Fruit fly (Drosophila melanogaster): ENCODE data around the gene Tengl2.
A peak's percentile ranks its signal among the peaks of the same experiment; 100 is the strongest.

Tengl2 gene

dm6 chr2L:2200136-2201036 is 38.8 kb downstream of the Tengl2 start (continued):
- TF ChIP-seq fd85E (GFP tag; optimal IDR thresholded peaks at IDR 0.05) (no peak), Lpt (GFP tag; optimal IDR thresholded peaks at IDR 0.05) (peak; percentile 86), CG9139 (GFP tag; optimal IDR thresholded peaks at IDR 0.05) (no peak), CG32006 (GFP tag; optimal IDR thresholded peaks at IDR 0.05) (no peak), ss (GFP tag; optimal IDR thresholded peaks at IDR 0.05) (peak in 1 of 2 experiments; percentile 31), cyc (GFP tag; optimal IDR thresholded peaks at IDR 0.05) (no peak), fkh (GFP tag; optimal IDR thresholded peaks at IDR 0.05) (peak; percentile 22), Smox (GFP tag; optimal IDR thresholded peaks at IDR 0.05) (no peak)

dm6 chr2L:2199433-2199796 is 39.8 kb downstream of the Tengl2 start:
- TF ChIP-seq Lpt (GFP tag; optimal IDR thresholded peaks at IDR 0.05) (no peak), fkh (GFP tag; optimal IDR thresholded peaks at IDR 0.05) (no peak), dsx (GFP tag; optimal IDR thresholded peaks at IDR 0.05; ENCODE audit: poor library complexity, severe bottlenecking) (no peak), Met (GFP tag; optimal IDR thresholded peaks at IDR 0.05) (no peak)

- TF ChIP-seq CG15336 (GFP tag; IDR thresholded peaks at IDR 0.05) (no peak), cyc (GFP tag; optimal IDR thresholded peaks at IDR 0.05) (peak; percentile 99), CG6163 (GFP tag; IDR thresholded peaks at IDR 0.05) (no peak), dac (GFP tag; optimal IDR thresholded peaks at IDR 0.05) (peak; percentile 92), Eip93F (GFP tag; optimal IDR thresholded peaks at IDR 0.05) (no peak), CG7368 (GFP tag; optimal IDR thresholded peaks at IDR 0.05) (peak; percentile 94), OdsH (GFP tag; optimal IDR thresholded peaks at IDR 0.05) (peak; percentile 98), dsx (GFP tag; optimal IDR thresholded peaks at IDR 0.05; ENCODE audit: poor library complexity, severe bottlenecking) (peak; percentile 94), Sox15 (GFP tag; optimal IDR thresholded peaks at IDR 0.05) (peak; percentile 98), Blimp-1 (GFP tag; optimal IDR thresholded peaks at IDR 0.05) (peak; percentile 90), CG8632 (GFP tag; optimal IDR thresholded peaks at IDR 0.05) (peak; percentile 97), CG11762 (GFP tag; optimal IDR thresholded peaks at IDR 0.05; ENCODE audit: insufficient read depth) (peak; percentile 98), CG9139 (GFP tag; optimal IDR thresholded peaks at IDR 0.05) (peak; percentile 90), Hr38 (GFP tag; optimal IDR thresholded peaks at IDR 0.05) (peak; percentile 51), CG4318 (GFP tag; optimal IDR thresholded peaks at IDR 0.05) (peak; percentile 95), Lpt (GFP tag; optimal IDR thresholded peaks at IDR 0.05) (peak; percentile 97), vri (GFP tag; optimal IDR thresholded peaks at IDR 0.05) (peak; percentile 100), fkh (GFP tag; optimal IDR thresholded peaks at IDR 0.05) (peak; percentile 79), Ets21C (GFP tag; optimal IDR thresholded peaks at IDR 0.05) (peak; percentile 98), salr (GFP tag; optimal IDR thresholded peaks at IDR 0.05) (peak; percentile 94 to 98), spab (GFP tag; optimal IDR thresholded peaks at IDR 0.05) (peak; percentile 96), Sox14 (GFP tag; optimal IDR thresholded peaks at IDR 0.05) (peak; percentile 99), ss (GFP tag; optimal IDR thresholded peaks at IDR 0.05) (peak; percentile 92 to 93), Eip75B (GFP tag; optimal IDR thresholded peaks at IDR 0.05) (peak; percentile 99), CG10669 (GFP tag; optimal IDR thresholded peaks at IDR 0.05) (peak; percentile 94), Sox102F (GFP tag; optimal IDR thresholded peaks at IDR 0.05) (peak; percentile 99), Eip78C (GFP tag) (peak; percentile 99), CG8319 (GFP tag; optimal IDR thresholded peaks at IDR 0.05) (peak; percentile 98), acj6 (GFP tag; optimal IDR thresholded peaks at IDR 0.05) (peak; percentile 99), Met (GFP tag; optimal IDR thresholded peaks at IDR 0.05) (peak; percentile 99), CG11294 (GFP tag; IDR thresholded peaks at IDR 0.05) (no peak), lz (GFP tag; optimal IDR thresholded peaks at IDR 0.05) (peak; percentile 99), fd59A (GFP tag; optimal IDR thresholded peaks at IDR 0.05) (peak; percentile 95), pdm3 (GFP tag; optimal IDR thresholded peaks at IDR 0.05) (peak; percentile 99), Ets96B (tag; optimal IDR thresholded peaks at IDR 0.05) (peak; percentile 97), CG1621 (tag; optimal IDR thresholded peaks at IDR 0.05) (peak; percentile 94), CG11902 (GFP tag; optimal IDR thresholded peaks at IDR 0.05) (peak; percentile 98), CG3919 (GFP tag; optimal IDR thresholded peaks at IDR 0.05) (peak; percentile 99), CG16779 (tag; optimal IDR thresholded peaks at IDR 0.05) (peak; percentile 94)
Observed at dm6 chr2L:2198613-2199432, 40.4 kb downstream of the Tengl2 start.

All from whole organism, prepupa.